Worm (Caenorhabditis elegans) whole organism, mixed stage, embryonic: ENCODE data around the gene his-40.

Experiments
- bed-3 ChIP-seq: fragments of 200-800 bp; sonication (Bioruptor generic); optimal IDR thresholded peaks from 3 replicates; lab custom pipeline; 2018; ENCODE audit warnings: mild to moderate bottlenecking, missing genetic modification characterization, moderate library complexity, missing compliant biosample characterization
- blmp-1 ChIP-seq: fragments of 150-350 bp; optimal IDR thresholded peaks from 2 replicates; lab custom pipeline; 2014; ENCODE audit warnings: missing biosample characterization, missing genetic modification characterization
- ceh-43 ChIP-seq: fragments of 200-800 bp; sonication (Bioruptor generic); optimal IDR thresholded peaks from 2 replicates; lab custom pipeline; 2018; ENCODE audit warnings: mild to moderate bottlenecking, missing genetic modification characterization, moderate library complexity, missing compliant biosample characterization
- ces-1 ChIP-seq: fragments of 150-350 bp; optimal IDR thresholded peaks from 2 replicates; lab custom pipeline; 2014; ENCODE audit warnings: missing biosample characterization, missing genetic modification reagents, missing genetic modification characterization
- elt-1 ChIP-seq: sonication (generic microtip); optimal IDR thresholded peaks from 2 replicates; lab custom pipeline; 2017; ENCODE audit warnings: missing genetic modification characterization, mild to moderate bottlenecking, missing compliant biosample characterization, antibody characterized with exemption, moderate library complexity, borderline replicate concordance; ENCODE audit not compliant: insufficient read depth
- elt-3 ChIP-seq: fragments of 150-350 bp; optimal IDR thresholded peaks from 2 replicates; lab custom pipeline; 2014; ENCODE audit warnings: missing biosample characterization, missing genetic modification characterization
- lsy-2 ChIP-seq: fragments of 150-350 bp; optimal IDR thresholded peaks from 2 replicates; lab custom pipeline; 2014; ENCODE audit warnings: missing biosample characterization, missing genetic modification characterization
- nhr-2 ChIP-seq: fragments of 150-350 bp; optimal IDR thresholded peaks from 2 replicates; lab custom pipeline; 2014; ENCODE audit warnings: missing biosample characterization, missing genetic modification characterization
- nhr-28 ChIP-seq: fragments of 150-350 bp; optimal IDR thresholded peaks from 2 replicates; lab custom pipeline; 2014; ENCODE audit warnings: missing biosample characterization, missing genetic modification characterization
- pha-4 ChIP-seq: fragments of 150-350 bp; optimal IDR thresholded peaks from 2 replicates; lab custom pipeline; 2018; ENCODE audit warnings: missing biosample characterization, missing genetic modification reagents, missing genetic modification characterization
- snpc-4 ChIP-seq: fragments of 150-350 bp; optimal IDR thresholded peaks from 2 replicates; lab custom pipeline; 2014; ENCODE audit warnings: missing biosample characterization, missing genetic modification characterization
- sptf-1 ChIP-seq: sonication (generic microtip); optimal IDR thresholded peaks from 2 replicates; lab custom pipeline; 2017; ENCODE audit warnings: mild to moderate bottlenecking, missing genetic modification characterization, moderate library complexity, missing compliant biosample characterization
- unc-39 ChIP-seq: fragments of 150-350 bp; optimal IDR thresholded peaks from 2 replicates; lab custom pipeline; 2014; ENCODE audit warnings: missing biosample characterization, missing genetic modification characterization
- unc-62 ChIP-seq: fragments of 150-350 bp; optimal IDR thresholded peaks from 2 replicates; lab custom pipeline; 2014; ENCODE audit warnings: missing biosample characterization, missing genetic modification reagents, missing genetic modification characterization

- TF ChIP-seq snpc-4 (tag; lab: Kevin White, UChicago) (no peak), nhr-28 (tag; lab: Kevin White, UChicago) (no peak), unc-39 (tag; lab: Kevin White, UChicago) (no peak), ceh-43 (no peak), pha-4 (tag; lab: Kevin White, UChicago) (no peak), lsy-2 (tag; lab: Kevin White, UChicago) (no peak), elt-1 (no peak), bed-3 (GFP tag; lab: Kevin White, UChicago) (no peak), elt-3 (tag; lab: Kevin White, UChicago) (no peak), nhr-2 (tag; lab: Kevin White, UChicago) (no peak), unc-62 (no peak), sptf-1 (tag; lab: Kevin White, UChicago) (no peak), ces-1 (GFP tag; lab: Kevin White, UChicago) (no peak), blmp-1 (tag; lab: Kevin White, UChicago) (no peak)
Observed at ce11 chrX:7269379-7269778, 40.5 kb upstream of the his-40 start, which contains the start of gene grd-7.
